Worm (Caenorhabditis elegans) whole organism, L4/young adult: Measurements from ENCODE around the gene wrk-1.

Source experiments
- W03F9.2 ChIP-seq: fragments of 150-350 bp; optimal IDR thresholded peaks from 2 replicates; lab custom pipeline; 2014; ENCODE audit warnings: missing biosample characterization, missing genetic modification characterization
- him-1 ChIP-seq: sonication (generic microtip); optimal IDR thresholded peaks from 2 replicates; lab custom pipeline; 2016; ENCODE audit warnings: missing genotype, missing genetic modification reagents, missing genetic modification characterization, missing compliant biosample characterization

DNA sequence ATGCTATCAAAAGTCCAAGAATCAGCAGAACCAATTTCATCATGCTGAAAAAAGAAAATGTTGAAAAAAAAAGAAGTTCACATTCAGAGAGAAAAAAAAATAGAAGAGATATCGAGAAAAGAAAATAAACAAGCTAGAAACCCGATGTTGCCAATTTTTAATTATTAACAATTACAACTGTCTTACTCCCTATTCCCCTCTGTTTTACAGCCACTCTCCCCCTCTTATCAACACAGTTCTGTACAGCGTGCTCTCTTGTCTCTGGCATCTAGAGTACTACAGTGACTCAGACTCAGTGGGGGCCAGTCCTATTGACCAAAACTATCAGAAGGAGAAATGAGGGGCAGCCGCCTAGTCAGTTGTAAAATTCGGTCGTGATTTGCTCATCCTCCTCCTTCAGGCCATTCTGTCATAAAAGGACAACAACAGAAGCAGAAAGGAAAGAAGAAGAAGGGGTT lies at the start of gene wrk-1:
- TF ChIP-seq him-1 (tag; lab: Kevin White, UChicago) (no peak), W03F9.2 (tag; lab: Kevin White, UChicago) (no peak)
